Fruit fly (Drosophila melanogaster): ENCODE measurements around the gene sbm.

- no peak for TF ChIP-seq EcR (GFP tag; optimal IDR thresholded peaks at IDR 0.05)
- no peak for TF ChIP-seq CG8301 (tag; optimal IDR thresholded peaks at IDR 0.05)
Observed at dm6 chrX:14585263-14585662, 17.1 kb downstream of the sbm start.

Measured in whole organism, pupa.